Worm (Caenorhabditis elegans): ENCODE measurements around the gene T24C4.5.

ce11 chrIII:832855-833504 lies 46.6 kb downstream of the T24C4.5 start, which contains the start of gene zip-2:
- TF ChIP-seq hmg-4 (GFP tag; optimal IDR thresholded peaks at IDR 0.05) = no peak
- TF ChIP-seq aly-1 (tag; optimal IDR thresholded peaks at IDR 0.05) = no peak
- TF ChIP-seq flt-1 (GFP tag; IDR thresholded peaks at IDR 0.05) = no peak
- no peak for TF ChIP-seq tbx-37 (GFP tag; conservative IDR thresholded peaks at IDR 0.05)
- no peak for TF ChIP-seq ama-1 (optimal IDR thresholded peaks at IDR 0.05)
- TF ChIP-seq F13C5.2 (tag; optimal IDR thresholded peaks at IDR 0.05) = no peak
- no peak for TF ChIP-seq B0310.2 (tag; optimal IDR thresholded peaks at IDR 0.05)
- TF ChIP-seq hmbx-1 (tag; optimal IDR thresholded peaks at IDR 0.05) = no peak
- no peak for TF ChIP-seq ceh-13 (GFP tag; optimal IDR thresholded peaks at IDR 0.05)
- no peak for TF ChIP-seq ets-7 (tag; optimal IDR thresholded peaks at IDR 0.05)
- no peak for TF ChIP-seq ceh-36 (tag; optimal IDR thresholded peaks at IDR 0.05)
- TF ChIP-seq pes-1 (GFP tag; IDR thresholded peaks at IDR 0.05) = no peak
- no peak for TF ChIP-seq tbx-11 (GFP tag; IDR thresholded peaks at IDR 0.05)

Measured in whole organism, early embryonic.